Fruit fly (Drosophila melanogaster) whole organism, adult: Measurements from ENCODE around the gene CG34301.

Source experiments
- CG14711 ChIP-seq: fragments of 200-800 bp; sonication (Bioruptor generic); optimal IDR thresholded peaks from 2 replicates; lab custom pipeline; 2018; ENCODE audit warnings: missing biosample characterization, mild to moderate bottlenecking, missing genetic modification characterization, moderate library complexity
- CG1620 ChIP-seq: fragments of 200-800 bp; sonication (Bioruptor generic); optimal IDR thresholded peaks from 2 replicates; lab custom pipeline; 2016; ENCODE audit warnings: missing biosample characterization, missing genetic modification characterization
- CG33017 ChIP-seq: fragments of 200-800 bp; sonication (Bioruptor generic); optimal IDR thresholded peaks from 2 replicates; lab custom pipeline; 2018; ENCODE audit warnings: missing biosample characterization, mild to moderate bottlenecking, missing genetic modification characterization, moderate library complexity
- CG7045 ChIP-seq: fragments of 200-800 bp; sonication (Bioruptor generic); optimal IDR thresholded peaks from 2 replicates; lab custom pipeline; 2017; ENCODE audit warnings: missing biosample characterization, mild to moderate bottlenecking, missing genetic modification characterization
- Crg-1 ChIP-seq: fragments of 200-800 bp; sonication (Bioruptor generic); optimal IDR thresholded peaks from 2 replicates; lab custom pipeline; 2016; ENCODE audit warnings: missing biosample characterization, missing genetic modification characterization
- Hr96 ChIP-seq: fragments of 200-800 bp; sonication (Bioruptor generic); optimal IDR thresholded peaks from 2 replicates; lab custom pipeline; 2016; ENCODE audit warnings: missing biosample characterization, missing genetic modification characterization
- bab1 ChIP-seq: fragments of 200-800 bp; sonication (Bioruptor generic); optimal IDR thresholded peaks from 3 replicates; lab custom pipeline; 2019; ENCODE audit warnings: missing biosample characterization, mild to moderate bottlenecking, missing genetic modification characterization, moderate library complexity
- pad ChIP-seq: fragments of 200-800 bp; sonication (Bioruptor generic); optimal IDR thresholded peaks from 3 replicates; lab custom pipeline; 2017; ENCODE audit warnings: missing biosample characterization, missing genetic modification characterization, mild to moderate bottlenecking, moderate library complexity, missing genetic modification reagents

DNA sequence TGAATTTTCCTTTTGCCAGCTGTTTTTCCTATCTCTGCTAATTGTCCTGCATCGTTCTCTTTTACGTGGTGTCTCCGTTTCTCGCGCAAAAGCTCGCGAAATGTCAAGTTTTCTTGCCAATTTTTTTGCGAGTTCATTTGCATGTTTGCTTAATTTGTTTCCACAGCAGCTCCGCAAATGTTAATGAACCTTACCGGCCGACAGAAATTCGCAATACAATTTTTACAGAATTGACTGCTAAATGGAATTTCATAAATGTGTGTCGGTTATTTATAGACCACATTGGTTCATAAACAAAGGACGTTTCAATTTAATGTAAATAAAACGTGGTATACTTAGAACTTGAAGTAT is 24.5 kb upstream of the CG34301 start:
- TF ChIP-seq CG14711 (tag; lab: Kevin White, UChicago) (no peak), pad (GFP tag; lab: Kevin White, UChicago) (no peak), Crg-1 (no peak), CG33017 (tag; lab: Kevin White, UChicago) (no peak), CG7045 (GFP tag; lab: Kevin White, UChicago) (no peak), CG1620 (GFP tag; lab: Kevin White, UChicago) (no peak), Hr96 (GFP tag; lab: Kevin White, UChicago) (no peak), bab1 (GFP tag; lab: Kevin White, UChicago) (no peak)
